Comparison of ENCODE assay signal across 3 worm cellular contexts in genomic region chrIII:6931896-6932295, ce11.
TF ChIP-seq lines count a peak whose summit lies in the region.

byn-1 (plus strand) TSS chrIII:6932001.

TF ChIP-seq in whole organism, L4 larva, 104 proteins besides CTCF, POLR2A, EP300 and RAD21 (continues in another document):
- no peak for TF ChIP-seq php-3 (GFP tag; IDR thresholded peaks at IDR 0.05; lab: Robert Waterston, UW)
- TF ChIP-seq nhr-48 (tag; optimal IDR thresholded peaks at IDR 0.05; lab: Kevin White, UChicago) = no peak
- no peak for TF ChIP-seq ces-1 (GFP tag; optimal IDR thresholded peaks at IDR 0.05; lab: Kevin White, UChicago)
- TF ChIP-seq Y48G9A.11 (GFP tag; IDR thresholded peaks at IDR 0.05; lab: Robert Waterston, UW) = peak; percentile 46; the same call in 1 of the 2 replicates
- TF ChIP-seq ceh-28 (tag; optimal IDR thresholded peaks at IDR 0.05; lab: Kevin White, UChicago) = no peak
- no peak for TF ChIP-seq set-16 (GFP tag; IDR thresholded peaks at IDR 0.05; lab: Robert Waterston, UW)
- TF ChIP-seq spr-1 (tag; optimal IDR thresholded peaks at IDR 0.05; lab: Kevin White, UChicago) = no peak
- no peak for TF ChIP-seq hmg-1.1 (GFP tag; IDR thresholded peaks at IDR 0.05; lab: Robert Waterston, UW)
- no peak for TF ChIP-seq R02D3.7 (tag; optimal IDR thresholded peaks at IDR 0.05; lab: Kevin White, UChicago)
- peak; percentile 54; the same call in 1 of the 2 replicates for TF ChIP-seq pha-4 (GFP tag; IDR thresholded peaks at IDR 0.05; lab: Robert Waterston, UW)
- TF ChIP-seq pha-4 (tag; optimal IDR thresholded peaks at IDR 0.05; lab: Kevin White, UChicago) = no peak
- no peak for TF ChIP-seq T20F7.1 (GFP tag; optimal IDR thresholded peaks at IDR 0.05; lab: Kevin White, UChicago)
- TF ChIP-seq nhr-10 (tag; optimal IDR thresholded peaks at IDR 0.05; lab: Kevin White, UChicago) = no peak
- no peak for TF ChIP-seq daf-8 (GFP tag; IDR thresholded peaks at IDR 0.05; lab: Robert Waterston, UW)
- peak; percentile 40; the same call in 1 of the 2 replicates for TF ChIP-seq T26A8.4 (GFP tag; IDR thresholded peaks at IDR 0.05; lab: Robert Waterston, UW)
- peak; percentile 47 for TF ChIP-seq ama-1 (optimal IDR thresholded peaks at IDR 0.05; lab: Kevin White, UChicago)
- TF ChIP-seq lir-3 (tag; optimal IDR thresholded peaks at IDR 0.05; lab: Kevin White, UChicago) = no peak
- TF ChIP-seq dmd-8 (GFP tag; IDR thresholded peaks at IDR 0.05; lab: Robert Waterston, UW) = no peak
- no peak for TF ChIP-seq nhr-6 (tag; optimal IDR thresholded peaks at IDR 0.05; lab: Kevin White, UChicago)
- no peak for TF ChIP-seq mdl-1 (tag; optimal IDR thresholded peaks at IDR 0.05; lab: Kevin White, UChicago)
- no peak for TF ChIP-seq D1046.2 (GFP tag; IDR thresholded peaks at IDR 0.05; lab: Robert Waterston, UW)
- peak; percentile 58 for TF ChIP-seq lin-38 (GFP tag; IDR thresholded peaks at IDR 0.05; lab: Robert Waterston, UW)
- TF ChIP-seq madf-5 (GFP tag; IDR thresholded peaks at IDR 0.05; lab: Robert Waterston, UW) = 0 out of 4 replicates have a peak, but pooled peaks of 1 of the 2 experiments have one; percentile 10
- TF ChIP-seq nhr-41 (GFP tag; IDR thresholded peaks at IDR 0.05; lab: Robert Waterston, UW) = no peak
- no peak for TF ChIP-seq unc-39 (tag; optimal IDR thresholded peaks at IDR 0.05; lab: Kevin White, UChicago)
- TF ChIP-seq Y5F2A.4 (GFP tag; optimal IDR thresholded peaks at IDR 0.05; lab: Kevin White, UChicago) = no peak
- no peak for TF ChIP-seq vab-7 (GFP tag; IDR thresholded peaks at IDR 0.05; lab: Robert Waterston, UW)
- TF ChIP-seq mes-2 (tag; optimal IDR thresholded peaks at IDR 0.05; lab: Kevin White, UChicago; ENCODE audit: poor library complexity, severe bottlenecking) = peak; percentile 36
- no peak for TF ChIP-seq ceh-44 (GFP tag; IDR thresholded peaks at IDR 0.05; lab: Robert Waterston, UW)
- no peak for TF ChIP-seq lin-15B (tag; optimal IDR thresholded peaks at IDR 0.05; lab: Kevin White, UChicago)
- no peak for TF ChIP-seq nhr-237 (tag; optimal IDR thresholded peaks at IDR 0.05; lab: Kevin White, UChicago)

TF ChIP-seq in whole organism, early embryonic, 17 proteins besides CTCF, POLR2A, EP300 and RAD21:
- TF ChIP-seq hmg-4 (GFP tag; optimal IDR thresholded peaks at IDR 0.05; lab: Kevin White, UChicago) = no peak
- TF ChIP-seq ceh-36 (tag; optimal IDR thresholded peaks at IDR 0.05; lab: Kevin White, UChicago) = no peak
- no peak for TF ChIP-seq B0310.2 (tag; optimal IDR thresholded peaks at IDR 0.05; lab: Kevin White, UChicago)
- TF ChIP-seq sea-1 (GFP tag; conservative IDR thresholded peaks at IDR 0.05; lab: Robert Waterston, UW) = no peak
- TF ChIP-seq scrt-1 (GFP tag; IDR thresholded peaks at IDR 0.05; lab: Robert Waterston, UW) = no peak
- TF ChIP-seq tbx-37 (GFP tag; conservative IDR thresholded peaks at IDR 0.05; lab: Robert Waterston, UW) = no peak
- peak; percentile 26 for TF ChIP-seq ama-1 (optimal IDR thresholded peaks at IDR 0.05; lab: Kevin White, UChicago)

TF ChIP-seq in whole organism, young adult, 124 proteins besides CTCF, POLR2A, EP300 and RAD21 (continues in another document):
- TF ChIP-seq snpc-3.4 (tag; optimal IDR thresholded peaks at IDR 0.05; lab: Kevin White, UChicago) (peak; percentile 32), pha-4 (tag; optimal IDR thresholded peaks at IDR 0.05; lab: Kevin White, UChicago) (no peak), snpc-1.3 (tag; optimal IDR thresholded peaks at IDR 0.05; lab: Kevin White, UChicago; ENCODE audit: insufficient read depth) (peak; percentile 12), ama-1 (optimal IDR thresholded peaks at IDR 0.05; lab: Kevin White, UChicago) (no peak), ama-1 (GFP tag; optimal IDR thresholded peaks at IDR 0.05; lab: Kevin White, UChicago) (peak in 1 of 2 experiments; percentile 26), Y53F4B.3 (GFP tag; IDR thresholded peaks at IDR 0.05; lab: Robert Waterston, UW) (no peak), ceh-27 (GFP tag; optimal IDR thresholded peaks at IDR 0.05; lab: Kevin White, UChicago) (no peak), tbx-9 (tag; optimal IDR thresholded peaks at IDR 0.05; lab: Kevin White, UChicago; ENCODE audit: borderline replicate concordance) (no peak), nfya-2 (GFP tag; IDR thresholded peaks at IDR 0.05; lab: Robert Waterston, UW) (no peak), K11D2.4 (GFP tag; IDR thresholded peaks at IDR 0.05; lab: Robert Waterston, UW) (no peak), chd-7 (tag; optimal IDR thresholded peaks at IDR 0.05; lab: Kevin White, UChicago) (no peak), ets-4 (GFP tag; optimal IDR thresholded peaks at IDR 0.05; lab: Kevin White, UChicago) (no peak), F33H1.4 (GFP tag; IDR thresholded peaks at IDR 0.05; lab: Robert Waterston, UW) (no peak), madf-10 (tag; optimal IDR thresholded peaks at IDR 0.05; lab: Kevin White, UChicago) (no peak), Y56A3A.18 (GFP tag; IDR thresholded peaks at IDR 0.05; lab: Robert Waterston, UW) (peak; percentile 35; the same call in 1 of the 2 replicates), hmg-20 (GFP tag; IDR thresholded peaks at IDR 0.05; lab: Robert Waterston, UW) (no peak), tlf-1 (GFP tag; optimal IDR thresholded peaks at IDR 0.05; lab: Kevin White, UChicago) (peak; percentile 35), attf-3 (GFP tag; conservative IDR thresholded peaks at IDR 0.05; lab: Robert Waterston, UW) (no peak), dpff-1 (tag; optimal IDR thresholded peaks at IDR 0.05; lab: Kevin White, UChicago) (peak; percentile 25), hrde-1 (tag; optimal IDR thresholded peaks at IDR 0.05; lab: Kevin White, UChicago; ENCODE audit: borderline replicate concordance) (peak; percentile 46), cebp-1 (GFP tag; IDR thresholded peaks at IDR 0.05; lab: Robert Waterston, UW) (no peak), cebp-1 (tag; optimal IDR thresholded peaks at IDR 0.05; lab: Kevin White, UChicago) (peak; percentile 22), T07F8.4 (tag; optimal IDR thresholded peaks at IDR 0.05; lab: Kevin White, UChicago) (no peak), attf-6 (GFP tag; IDR thresholded peaks at IDR 0.05; lab: Robert Waterston, UW) (no peak), mcd-1 (GFP tag; IDR thresholded peaks at IDR 0.05; lab: Robert Waterston, UW) (peak; percentile 25; the same call in 1 of the 2 replicates), snpc-1.1 (tag; optimal IDR thresholded peaks at IDR 0.05; lab: Kevin White, UChicago; ENCODE audit: insufficient read depth) (peak; percentile 9), atf-7 (tag; optimal IDR thresholded peaks at IDR 0.05; lab: Kevin White, UChicago) (peak; percentile 33), ztf-25 (GFP tag; IDR thresholded peaks at IDR 0.05; lab: Robert Waterston, UW) (no peak), aptf-3 (GFP tag; IDR thresholded peaks at IDR 0.05; lab: Robert Waterston, UW) (no peak), F55B11.4 (tag; optimal IDR thresholded peaks at IDR 0.05; lab: Kevin White, UChicago; ENCODE audit: borderline replicate concordance, insufficient read depth) (no peak), ztf-3 (GFP tag; optimal IDR thresholded peaks at IDR 0.05; lab: Kevin White, UChicago) (no peak), unc-130 (GFP tag; optimal IDR thresholded peaks at IDR 0.05; lab: Kevin White, UChicago) (no peak), cebp-2 (GFP tag; IDR thresholded peaks at IDR 0.05; lab: Robert Waterston, UW) (no peak), C17E4.6 (GFP tag; IDR thresholded peaks at IDR 0.05; lab: Robert Waterston, UW) (no peak), hlh-26 (GFP tag; conservative IDR thresholded peaks at IDR 0.05; lab: Robert Waterston, UW) (no peak), ceh-100 (GFP tag; IDR thresholded peaks at IDR 0.05; lab: Robert Waterston, UW) (no peak), nhr-80 (tag; optimal IDR thresholded peaks at IDR 0.05; lab: Kevin White, UChicago) (no peak), lin-54 (GFP tag; optimal IDR thresholded peaks at IDR 0.05; lab: Kevin White, UChicago) (peak; percentile 24), tbp1 (GFP tag; optimal IDR thresholded peaks at IDR 0.05; lab: Kevin White, UChicago) (no peak), ceh-79 (tag; optimal IDR thresholded peaks at IDR 0.05; lab: Kevin White, UChicago) (no peak), hsf-1 (GFP tag; IDR thresholded peaks at IDR 0.05; lab: Robert Waterston, UW) (peak; percentile 69), efl-1 (GFP tag; optimal IDR thresholded peaks at IDR 0.05; lab: Kevin White, UChicago) (no peak), nhr-120 (GFP tag; IDR thresholded peaks at IDR 0.05; lab: Robert Waterston, UW) (no peak), madf-6 (GFP tag; IDR thresholded peaks at IDR 0.05; lab: Robert Waterston, UW) (peak; percentile 56), sptf-2 (GFP tag; optimal IDR thresholded peaks at IDR 0.05; lab: Kevin White, UChicago) (no peak), egl-44 (GFP tag; IDR thresholded peaks at IDR 0.05; lab: Robert Waterston, UW) (no peak), hmg-1.2 (GFP tag; IDR thresholded peaks at IDR 0.05; lab: Robert Waterston, UW) (no peak; the same call in 1 of the 2 replicates), athp-1 (tag; optimal IDR thresholded peaks at IDR 0.05; lab: Kevin White, UChicago) (peak; percentile 32), bed-2 (GFP tag; IDR thresholded peaks at IDR 0.05; lab: Robert Waterston, UW) (no peak), fkh-3 (tag; optimal IDR thresholded peaks at IDR 0.05; lab: Kevin White, UChicago) (peak; percentile 76), die-1 (tag; optimal IDR thresholded peaks at IDR 0.05; lab: Kevin White, UChicago) (no peak), snpc-4 (GFP tag; optimal IDR thresholded peaks at IDR 0.05; lab: Kevin White, UChicago) (no peak), snpc-4 (tag; optimal IDR thresholded peaks at IDR 0.05; lab: Kevin White, UChicago) (peak in 1 of 4 experiments; percentile 26), Y67H2A.10 (GFP tag; conservative IDR thresholded peaks at IDR 0.05; lab: Robert Waterston, UW) (no peak), dpl-1 (GFP tag; optimal IDR thresholded peaks at IDR 0.05; lab: Kevin White, UChicago) (no peak), F49E8.2 (tag; optimal IDR thresholded peaks at IDR 0.05; lab: Kevin White, UChicago; ENCODE audit: insufficient read depth) (peak; percentile 12), ztf-22 (GFP tag; optimal IDR thresholded peaks at IDR 0.05; lab: Kevin White, UChicago) (no peak), him-1 (tag; optimal IDR thresholded peaks at IDR 0.05; lab: Kevin White, UChicago) (no peak), lin-26 (GFP tag; IDR thresholded peaks at IDR 0.05; lab: Robert Waterston, UW) (no peak), bed-1 (GFP tag; IDR thresholded peaks at IDR 0.05; lab: Robert Waterston, UW) (no peak), B0336.3 (GFP tag; IDR thresholded peaks at IDR 0.05; lab: Robert Waterston, UW) (peak; percentile 82)

Comparison
In these comparisons a context has a peak if more than half of its experiments do, and no peak if none do; other contexts are left out.
1. Of the 7 proteins assayed by ChIP-seq in both whole organism, young adult and whole organism, L4 larva: peak only in whole organism, young adult: none; only in whole organism, L4 larva: none; in both: F49E8.2; in neither: 3; mixed calls (peak in some experiments, not most) for 3.